Worm (Caenorhabditis elegans) whole organism, L4/young adult: Measurements from ENCODE around the gene F44E7.9.
"Not testable (repeated sequence)": the region's sequence is repeated elsewhere in the genome, so short reads cannot be mapped to it uniquely, and the experiment has no call there.

Experiments used
- W03F9.2 ChIP-seq: fragments of 150-350 bp; optimal IDR thresholded peaks from 2 replicates; lab custom pipeline; 2014; ENCODE audit warnings: missing biosample characterization, missing genetic modification characterization
- dao-5 ChIP-seq: sonication (generic microtip); optimal IDR thresholded peaks from 2 replicates; lab custom pipeline; 2016; ENCODE audit warnings: missing genotype, missing genetic modification characterization, moderate library complexity, missing compliant biosample characterization
- him-1 ChIP-seq: sonication (generic microtip); optimal IDR thresholded peaks from 2 replicates; lab custom pipeline; 2016; ENCODE audit warnings: missing genotype, missing genetic modification reagents, missing genetic modification characterization, missing compliant biosample characterization

DNA sequence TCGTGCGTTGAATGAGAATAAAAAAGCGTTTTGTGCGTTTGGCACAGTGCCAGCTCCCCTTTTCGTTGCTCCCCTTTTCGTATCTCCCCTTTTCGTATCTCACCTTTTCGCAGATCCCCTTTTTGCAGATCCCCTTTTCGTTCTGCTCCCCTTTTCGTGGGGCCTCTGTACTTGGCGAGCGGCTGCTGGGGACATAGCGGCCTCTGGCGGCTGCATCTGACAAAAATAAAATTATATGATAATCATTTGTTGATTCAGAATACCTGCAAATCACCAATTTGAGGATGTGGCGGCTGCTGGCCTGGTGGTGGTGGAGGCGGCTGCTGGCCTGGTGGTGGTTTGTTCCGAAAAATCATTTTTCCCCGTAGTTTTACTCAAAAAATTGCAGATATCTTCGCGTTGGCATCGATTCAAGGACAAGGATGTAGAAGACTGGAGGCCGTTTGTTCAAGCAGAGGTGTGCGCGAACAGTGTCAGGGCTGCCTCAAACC lies 35.8 kb upstream of the F44E7.9 start, which contains the start of gene K09H11.11:
- not testable (repeated sequence) for TF ChIP-seq W03F9.2, him-1, dao-5 (tag; lab: Kevin White, UChicago)
